Worm (Caenorhabditis elegans) whole organism, L1 larva: ENCODE results near the gene frpr-11.

Experiments used
- Y116A8C.19 ChIP-seq: sonication (generic microtip); optimal IDR thresholded peaks from 2 replicates; lab custom pipeline; 2016; ENCODE audit warnings: missing compliant biosample characterization, missing genetic modification characterization, borderline replicate concordance
- aha-1 ChIP-seq: fragments of 150-350 bp; optimal IDR thresholded peaks from 2 replicates; lab custom pipeline; 2014; ENCODE audit warnings: missing biosample characterization, missing genetic modification characterization
- alr-1 ChIP-seq: fragments of 200-800 bp; sonication (Bioruptor generic); optimal IDR thresholded peaks from 2 replicates; lab custom pipeline; 2018; ENCODE audit warnings: borderline replicate concordance, mild to moderate bottlenecking, missing genetic modification characterization, missing compliant biosample characterization
- ama-1 ChIP-seq: fragments of 150-350 bp; optimal IDR thresholded peaks from 2 replicates; lab custom pipeline; 2014
- blmp-1 ChIP-seq: fragments of 150-350 bp; optimal IDR thresholded peaks from 2 replicates; lab custom pipeline; 2014; ENCODE audit warnings: missing biosample characterization, missing genetic modification characterization
- dsc-1 ChIP-seq: sonication (generic microtip); optimal IDR thresholded peaks from 2 replicates; lab custom pipeline; 2016; ENCODE audit warnings: mild to moderate bottlenecking, missing genetic modification characterization, missing compliant biosample characterization
- efl-1 ChIP-seq, 4 experiments: fragments of 150-350 bp; optimal IDR thresholded peaks in 3 of 4; peaks in 1 of 4; 1 replicate in 1 of 4; 2 replicates in 3 of 4; lab custom pipeline; 2014; ENCODE audit warnings: missing biosample characterization in 2 of 4, missing genetic modification characterization in 2 of 4, missing genetic modification reagents in 2 of 4
- elt-2 ChIP-seq: sonication (generic microtip); optimal IDR thresholded peaks from 2 replicates; lab custom pipeline; 2016; ENCODE audit warnings: missing genetic modification characterization, mild to moderate bottlenecking, inconsistent platforms, missing compliant biosample characterization, missing genetic modification reagents
- elt-3 ChIP-seq, 6 experiments: fragments of 150-350 bp in 1 of 6; sonication (generic microtip); optimal IDR thresholded peaks; 2 replicates each; lab custom pipeline; 2017 to 2018; ENCODE audit warnings: missing biosample characterization in 6 of 6, missing genetic modification characterization in 6 of 6, inconsistent platforms in 1 of 6
- ets-5 ChIP-seq: fragments of 200-800 bp; sonication (Bioruptor generic); IDR thresholded peaks from 2 replicates; pipeline ENCODE4 v1.3.6; 2022; ENCODE audit warnings: missing genetic modification characterization, missing compliant biosample characterization
- fos-1 ChIP-seq: fragments of 150-350 bp; optimal IDR thresholded peaks from 2 replicates; lab custom pipeline; 2014; ENCODE audit warnings: missing biosample characterization, missing genetic modification characterization
- grh-1 ChIP-seq: fragments of 200-800 bp; sonication (Bioruptor generic); IDR thresholded peaks from 2 replicates; pipeline ENCODE4 v1.3.6; 2022; ENCODE audit warnings: missing genetic modification reagents, missing genetic modification characterization, missing compliant biosample characterization
- hlh-4 ChIP-seq: sonication (generic microtip); optimal IDR thresholded peaks from 2 replicates; lab custom pipeline; 2016; ENCODE audit warnings: mild to moderate bottlenecking, missing genetic modification characterization, missing compliant biosample characterization
- lin-13 ChIP-seq: fragments of 150-350 bp; optimal IDR thresholded peaks from 2 replicates; lab custom pipeline; 2014; ENCODE audit warnings: missing biosample characterization, missing genetic modification reagents, missing genetic modification characterization
- lin-14 ChIP-seq: fragments of 200-800 bp; sonication (Bioruptor generic); optimal IDR thresholded peaks from 2 replicates; lab custom pipeline; 2018; ENCODE audit warnings: mild to moderate bottlenecking, missing genetic modification characterization, moderate library complexity, missing compliant biosample characterization
- lin-39 ChIP-seq: fragments of 150-350 bp; optimal IDR thresholded peaks from 2 replicates; lab custom pipeline; 2014; ENCODE audit warnings: missing biosample characterization, missing genetic modification reagents, missing genetic modification characterization
- lsy-2 ChIP-seq, 2 experiments: fragments of 150-350 bp; optimal IDR thresholded peaks; 2 replicates each; lab custom pipeline; 2014; ENCODE audit warnings: missing biosample characterization in 2 of 2, missing genetic modification characterization in 2 of 2
- mef-2 ChIP-seq: fragments of 150-350 bp; optimal IDR thresholded peaks from 2 replicates; lab custom pipeline; 2014; ENCODE audit warnings: missing biosample characterization, missing genetic modification characterization
- nhr-20 ChIP-seq: sonication (generic microtip); optimal IDR thresholded peaks from 2 replicates; lab custom pipeline; 2016; ENCODE audit warnings: mild to moderate bottlenecking, missing genetic modification characterization, missing compliant biosample characterization
- nhr-28 ChIP-seq: fragments of 150-350 bp; optimal IDR thresholded peaks from 2 replicates; lab custom pipeline; 2014; ENCODE audit warnings: missing biosample characterization, missing genetic modification characterization
- nhr-47 ChIP-seq: sonication (generic microtip); optimal IDR thresholded peaks from 2 replicates; lab custom pipeline; 2016; ENCODE audit warnings: mild to moderate bottlenecking, missing genetic modification characterization, moderate library complexity, missing compliant biosample characterization
- nhr-71 ChIP-seq: sonication (generic microtip); optimal IDR thresholded peaks from 2 replicates; lab custom pipeline; 2016; ENCODE audit warnings: mild to moderate bottlenecking, missing genetic modification characterization, moderate library complexity, missing compliant biosample characterization
- nhr-77 ChIP-seq: fragments of 150-350 bp; optimal IDR thresholded peaks from 2 replicates; lab custom pipeline; 2014; ENCODE audit warnings: missing biosample characterization, missing genetic modification characterization
- nhr-85 ChIP-seq: sonication (generic microtip); peaks from one replicate; lab custom pipeline; 2016; ENCODE audit warnings: missing genetic modification characterization, inconsistent platforms, missing compliant biosample characterization
- pax-3 ChIP-seq: fragments of 200-800 bp; sonication (Bioruptor generic); optimal IDR thresholded peaks from 2 replicates; lab custom pipeline; 2018; ENCODE audit warnings: mild to moderate bottlenecking, missing genetic modification characterization, moderate library complexity, missing compliant biosample characterization
- rnt-1 ChIP-seq: sonication (generic microtip); optimal IDR thresholded peaks from 2 replicates; lab custom pipeline; 2016; ENCODE audit warnings: mild to moderate bottlenecking, missing genetic modification characterization, moderate library complexity, missing compliant biosample characterization
- skn-1 ChIP-seq: fragments of 150-350 bp; optimal IDR thresholded peaks from 2 replicates; lab custom pipeline; 2014; ENCODE audit warnings: missing biosample characterization, missing genetic modification characterization
- snu-23 ChIP-seq: sonication (generic microtip); optimal IDR thresholded peaks from 2 replicates; lab custom pipeline; 2016; ENCODE audit warnings: missing genetic modification characterization, missing compliant biosample characterization
- sup-37 ChIP-seq: fragments of 200-800 bp; sonication (Bioruptor generic); optimal IDR thresholded peaks from 2 replicates; lab custom pipeline; 2018; ENCODE audit warnings: mild to moderate bottlenecking, missing genetic modification characterization, missing compliant biosample characterization
- unc-30 ChIP-seq: sonication (generic microtip); optimal IDR thresholded peaks from 2 replicates; lab custom pipeline; 2017; ENCODE audit warnings: missing biosample characterization, missing genetic modification characterization
- unc-62 ChIP-seq: fragments of 150-350 bp; optimal IDR thresholded peaks from 2 replicates; lab custom pipeline; 2014; ENCODE audit warnings: missing biosample characterization, missing genetic modification reagents, missing genetic modification characterization
- unc-86 ChIP-seq: sonication (generic microtip); optimal IDR thresholded peaks from 2 replicates; lab custom pipeline; 2016; ENCODE audit warnings: missing genetic modification characterization, missing compliant biosample characterization
- zag-1 ChIP-seq: fragments of 150-350 bp; optimal IDR thresholded peaks from 2 replicates; lab custom pipeline; 2014; ENCODE audit warnings: missing biosample characterization, missing genetic modification characterization
- zip-4 ChIP-seq: fragments of 200-800 bp; sonication (Bioruptor generic); optimal IDR thresholded peaks from 2 replicates; lab custom pipeline; 2018; ENCODE audit warnings: mild to moderate bottlenecking, missing genetic modification characterization, moderate library complexity, missing compliant biosample characterization

The frpr-11 gene

DNA sequence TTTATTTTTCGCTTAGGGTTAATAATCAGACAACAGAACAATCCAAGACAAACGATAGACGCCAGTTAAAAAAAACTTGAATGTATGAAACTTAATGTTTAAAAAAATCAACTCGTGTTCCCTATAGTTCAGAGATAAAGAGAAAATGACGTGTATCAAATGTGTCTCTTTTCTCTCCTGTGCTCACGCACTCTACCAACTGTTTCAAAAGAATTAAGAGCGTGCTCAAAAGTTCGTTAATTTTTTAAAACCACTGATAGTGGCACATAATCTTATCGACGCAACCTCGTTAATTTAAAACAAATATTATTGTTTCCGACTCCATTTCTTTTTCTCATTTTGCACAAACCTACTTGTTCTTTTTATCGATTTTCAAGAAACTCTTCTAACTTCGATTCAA is 1.3 kb upstream of the frpr-11 start:
- TF ChIP-seq elt-2 (peak; percentile 80), grh-1 (GFP tag; lab: Robert Waterston, UW) (no peak)

DNA sequence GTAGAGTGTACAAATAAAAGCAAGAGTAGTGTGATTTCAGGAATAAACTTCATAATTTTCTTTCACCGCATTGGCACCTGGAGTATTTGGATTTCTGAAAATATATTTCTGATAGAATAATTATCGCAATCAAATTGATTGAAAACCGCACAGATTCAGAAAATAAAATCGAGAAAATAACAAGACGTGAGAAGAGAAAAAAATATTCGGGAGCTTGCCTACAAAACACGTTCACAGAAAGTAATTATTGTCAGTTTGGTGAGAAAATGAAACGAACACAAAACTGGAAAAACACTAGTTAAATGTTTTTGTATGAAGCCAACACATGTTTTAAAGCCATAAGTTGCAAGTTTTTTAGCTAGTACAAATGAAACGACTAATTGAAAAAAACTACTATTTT is 6.9 kb downstream of the frpr-11 start, which contains the start of gene mod-1:
Gene mod-1 (minus strand): TSS at position 101 of the 400 bp plus-strand sequence.
- TF ChIP-seq hlh-4 (no peak), pax-3 (tag; lab: Kevin White, UChicago) (no peak), unc-86 (tag; lab: Kevin White, UChicago) (no peak), zag-1 (no peak)

DNA sequence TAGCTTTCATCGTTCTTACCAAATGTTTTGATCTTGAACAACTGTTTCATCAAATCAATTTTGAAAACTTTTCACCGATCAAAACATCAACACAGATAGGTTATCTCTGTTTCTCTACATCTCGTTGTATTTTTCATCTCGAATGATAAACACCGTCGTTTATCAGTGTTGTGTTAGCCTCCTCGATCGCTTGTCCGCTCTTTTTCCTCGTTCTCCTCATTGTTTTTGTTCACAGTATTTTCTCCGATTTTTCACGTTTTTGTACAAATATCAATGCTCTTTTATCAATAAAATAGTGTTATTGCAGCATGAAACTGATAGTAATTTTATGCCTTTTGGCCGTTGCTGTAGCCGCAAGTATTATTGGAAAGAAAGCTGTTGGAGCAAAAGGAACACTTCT is 15.8 kb downstream of the frpr-11 start, which contains the start of gene ttr-47:
Gene ttr-47 (plus strand): TSS at position 308 of the 400 bp plus-strand sequence.
- TF ChIP-seq ets-5 (GFP tag; lab: Robert Waterston, UW) (no peak), nhr-71 (tag; lab: Kevin White, UChicago) (peak; percentile 36), elt-3 (tag; optimal IDR thresholded peaks at IDR 0.05; lab: Kevin White, UChicago) (peak in 1 of 6 experiments; percentile 32), nhr-85 (tag; lab: Kevin White, UChicago) (peak; percentile 52), rnt-1 (peak; percentile 19), lin-14 (GFP tag; lab: Kevin White, UChicago) (peak; percentile 73), snu-23 (GFP tag; lab: Kevin White, UChicago) (peak; percentile 16), lsy-2 (tag; optimal IDR thresholded peaks at IDR 0.05; lab: Kevin White, UChicago) (peak in 1 of 2 experiments; percentile 6), dsc-1 (tag; lab: Kevin White, UChicago) (no peak), blmp-1 (tag; lab: Kevin White, UChicago) (peak; percentile 15), aha-1 (tag; lab: Kevin White, UChicago) (no peak), elt-2 (peak; percentile 68), nhr-28 (no peak)
- TF ChIP-seq, all 84 proteins: peak for 9

DNA sequence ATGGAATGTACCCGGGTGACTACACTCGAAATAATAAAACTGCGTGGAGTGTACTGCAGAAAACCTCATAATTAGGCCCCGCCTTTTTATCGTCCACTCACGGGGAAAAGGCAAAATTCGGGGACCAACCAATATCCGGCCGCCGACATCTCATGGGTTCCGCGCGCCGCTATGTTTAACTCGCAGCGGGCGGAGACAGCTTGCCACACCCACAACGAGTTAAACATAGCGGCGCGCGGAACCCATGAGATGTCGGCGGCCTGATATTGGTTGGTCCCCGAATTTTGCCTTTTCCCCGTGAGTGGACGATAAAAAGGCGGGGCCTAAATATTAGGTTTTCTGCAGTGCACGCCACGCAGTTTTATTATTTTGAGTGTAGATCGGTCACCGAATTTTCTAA is 17.0 kb downstream of the frpr-11 start:
- peak; percentile 22 for TF ChIP-seq nhr-85 (tag; lab: Kevin White, UChicago)

DNA sequence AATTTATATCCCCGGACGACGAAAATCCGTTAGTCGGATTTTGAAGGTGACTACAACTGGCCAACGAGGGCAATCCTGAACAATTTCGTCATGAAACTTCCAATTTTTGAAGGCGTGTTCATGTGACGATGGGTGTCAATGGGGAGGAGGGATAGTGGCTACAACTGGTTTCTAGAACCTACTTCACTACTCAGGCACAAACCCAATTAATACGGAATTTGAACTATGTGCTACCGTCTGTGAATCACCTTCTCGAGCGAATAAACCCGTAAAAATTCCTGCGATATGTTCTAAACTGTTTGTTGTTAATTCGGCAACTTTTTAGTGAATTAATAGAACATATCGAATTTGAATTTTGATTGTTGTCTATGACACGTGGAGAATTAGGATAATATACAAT is 20.7 kb downstream of the frpr-11 start:
- TF ChIP-seq sup-37 (no peak), lin-39 (tag; lab: Kevin White, UChicago) (no peak)

DNA sequence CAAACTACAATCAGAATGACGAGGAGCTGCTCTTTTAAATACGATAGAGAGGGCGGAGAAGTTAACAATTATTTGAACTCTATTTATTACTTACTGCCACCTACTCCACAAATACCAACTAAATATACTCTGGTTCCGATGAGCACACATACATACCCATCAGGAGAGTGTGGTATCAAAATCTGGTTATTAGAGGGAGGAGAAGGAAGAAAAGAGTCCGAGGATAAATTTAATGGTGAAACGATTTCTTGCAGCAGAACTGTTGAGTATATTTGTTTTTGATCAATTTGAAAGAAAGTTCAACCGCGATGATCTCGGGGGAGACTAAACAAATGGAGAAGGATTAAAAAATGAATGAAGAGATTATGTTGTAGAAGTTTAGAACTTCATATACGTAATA is 22.0 kb downstream of the frpr-11 start, which contains the start of gene H14N18.4:
Gene H14N18.4 (minus strand): TSS at position 12 of the 400 bp plus-strand sequence.
- TF ChIP-seq grh-1 (GFP tag; lab: Robert Waterston, UW) (no peak), efl-1 (optimal IDR thresholded peaks at IDR 0.05; lab: Kevin White, UChicago) (no peak), efl-1 (GFP tag; optimal IDR thresholded peaks at IDR 0.05 in 1 of 2; lab: Kevin White, UChicago) (peak in 1 of 2 experiments; percentile 32)

DNA sequence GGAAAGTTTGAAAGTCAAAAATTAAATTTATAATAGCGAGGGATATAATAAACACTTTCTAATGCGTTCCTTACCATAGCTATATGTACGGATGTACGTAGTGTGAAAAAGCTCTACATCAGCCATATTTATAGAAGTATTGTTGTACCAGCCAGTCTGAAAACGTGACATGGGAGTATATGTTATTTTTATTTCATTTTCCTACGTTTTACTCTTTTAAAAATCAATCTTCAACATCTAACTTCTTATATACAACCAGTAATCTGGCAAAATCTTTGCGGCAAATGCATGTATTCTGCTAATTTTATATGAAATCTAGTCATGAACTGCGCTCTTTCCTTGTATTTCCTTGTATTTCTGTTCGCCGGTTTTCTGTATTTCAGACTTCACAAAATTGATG is 25.3 kb downstream of the frpr-11 start, which contains the start of gene H14N18.2:
Gene H14N18.2 (plus strand): TSS at position 301 of the 400 bp plus-strand sequence.
- TF ChIP-seq unc-30 (no peak), efl-1 (optimal IDR thresholded peaks at IDR 0.05; lab: Kevin White, UChicago) (no peak), efl-1 (GFP tag; optimal IDR thresholded peaks at IDR 0.05 in 1 of 2; lab: Kevin White, UChicago) (no peak), sup-37 (no peak), nhr-20 (no peak), Y116A8C.19 (tag; lab: Kevin White, UChicago) (no peak), grh-1 (GFP tag; lab: Robert Waterston, UW) (no peak), nhr-47 (no peak), skn-1 (tag; lab: Kevin White, UChicago) (no peak), alr-1 (tag; lab: Kevin White, UChicago) (no peak), nhr-77 (no peak), zip-4 (GFP tag; lab: Kevin White, UChicago) (no peak), lin-13 (GFP tag; lab: Kevin White, UChicago) (no peak), unc-62 (GFP tag; lab: Kevin White, UChicago) (no peak), fos-1 (tag; lab: Kevin White, UChicago) (no peak), mef-2 (tag; lab: Kevin White, UChicago) (no peak), ama-1 (lab: Kevin White, UChicago) (no peak)
- TF ChIP-seq, all 84 proteins: peak for 0
